Worm (Caenorhabditis elegans): ENCODE results near the gene ubc-22.

- TF ChIP-seq fos-1 (tag; optimal IDR thresholded peaks at IDR 0.05) (no peak), nhr-11 (tag; optimal IDR thresholded peaks at IDR 0.05) (no peak)
These were observed 10.4 kb upstream of the ubc-22 start, which contains the start of gene C06E2.2 for ce11 chrX:8879349-8879748.

Measured in whole organism, L2 larva.